Fruit fly (Drosophila melanogaster): ENCODE measurements around the gene CG2260.

Gene CG2260

DNA sequence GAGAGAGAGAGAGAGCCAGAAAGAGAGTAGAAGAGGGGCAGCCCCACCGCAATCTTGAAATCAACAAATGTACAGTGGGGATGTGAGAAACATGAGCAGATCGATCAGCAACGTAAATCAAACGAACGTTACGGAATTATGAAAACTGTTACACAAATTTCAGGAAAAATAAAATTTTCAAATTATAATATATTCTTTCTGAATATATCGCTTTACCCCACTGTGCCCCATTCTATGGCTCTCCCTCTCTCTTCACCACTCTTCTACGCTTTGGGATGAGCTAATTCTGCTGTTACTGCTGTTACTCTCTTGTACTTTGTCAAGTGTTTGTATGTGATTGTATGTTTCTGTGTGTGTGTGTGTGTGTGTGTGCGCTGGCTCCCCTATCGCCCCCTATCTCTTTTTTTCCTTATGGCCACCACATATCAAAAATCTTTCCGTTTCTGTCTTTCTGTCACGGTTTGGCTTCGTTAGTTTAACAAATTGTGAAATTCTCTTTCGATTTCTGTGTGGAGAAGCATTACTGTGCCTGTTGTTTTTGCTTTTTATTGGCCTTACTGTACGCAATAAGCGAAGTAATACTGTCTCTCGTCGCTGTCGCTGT is 29.8 kb downstream of the CG2260 start (continued):
- TF ChIP-seq CG32772 (GFP tag; IDR thresholded peaks at IDR 0.05) (peak; percentile 98), Xbp1 (GFP tag; optimal IDR thresholded peaks at IDR 0.05) (peak; percentile 97), CG2202 (tag; optimal IDR thresholded peaks at IDR 0.05) (peak; percentile 92), CG7372 (GFP tag; IDR thresholded peaks at IDR 0.05) (peak; percentile 97), CG10543 (GFP tag; optimal IDR thresholded peaks at IDR 0.05) (peak; percentile 88), Jarid2 (GFP tag; optimal IDR thresholded peaks at IDR 0.05) (peak; percentile 80), sug (tag; optimal IDR thresholded peaks at IDR 0.05) (peak; percentile 86), Hr78 (GFP tag; optimal IDR thresholded peaks at IDR 0.05) (peak in 1 of 2 experiments; percentile 75), CG4707 (GFP tag; optimal IDR thresholded peaks at IDR 0.05) (peak; percentile 98), CG15479 (GFP tag; optimal IDR thresholded peaks at IDR 0.05) (no peak), fd96Cb (tag; optimal IDR thresholded peaks at IDR 0.05) (peak; percentile 95), CG5245 (GFP tag; optimal IDR thresholded peaks at IDR 0.05) (peak; percentile 93), CG11696 (GFP tag; IDR thresholded peaks at IDR 0.05) (peak; percentile 96), Trl (optimal IDR thresholded peaks at IDR 0.05) (peak; percentile 86 to 99), Trl (GFP tag; optimal IDR thresholded peaks at IDR 0.05) (peak; percentile 84), repo (GFP tag; optimal IDR thresholded peaks at IDR 0.05) (peak; percentile 72), H15 (GFP tag; IDR thresholded peaks at IDR 0.05) (peak; percentile 98), CG6791 (GFP tag; IDR thresholded peaks at IDR 0.05; ENCODE audit: partially characterized antibody) (no peak), CG6813 (GFP tag; optimal IDR thresholded peaks at IDR 0.05) (peak; percentile 97), MTF-1 (GFP tag; optimal IDR thresholded peaks at IDR 0.05; ENCODE audit: borderline replicate concordance) (peak; percentile 90), CG12769 (tag; optimal IDR thresholded peaks at IDR 0.05) (peak; percentile 97), CG12155 (GFP tag; optimal IDR thresholded peaks at IDR 0.05) (peak; percentile 93), HmgZ (tag; optimal IDR thresholded peaks at IDR 0.05) (peak; percentile 96), Sox102F (GFP tag; optimal IDR thresholded peaks at IDR 0.05) (peak; percentile 97), ham (GFP tag; IDR thresholded peaks at IDR 0.05) (peak; percentile 94), HLH4C (GFP tag; IDR thresholded peaks at IDR 0.05; ENCODE audit: partially characterized antibody) (no peak), Meics (GFP tag; optimal IDR thresholded peaks at IDR 0.05) (peak; percentile 98), az2 (GFP tag; optimal IDR thresholded peaks at IDR 0.05) (peak; percentile 95), sqz (GFP tag; optimal IDR thresholded peaks at IDR 0.05) (peak; percentile 92), CG5180 (GFP tag; optimal IDR thresholded peaks at IDR 0.05) (peak; percentile 88), lov (optimal IDR thresholded peaks at IDR 0.05) (no peak), lov (GFP tag; IDR thresholded peaks at IDR 0.05) (peak; percentile 97), vnd (GFP tag; IDR thresholded peaks at IDR 0.05; ENCODE audit: partially characterized antibody) (no peak), bsh (GFP tag; optimal IDR thresholded peaks at IDR 0.05) (peak; percentile 91 to 97), CG15011 (GFP tag; optimal IDR thresholded peaks at IDR 0.05) (peak; percentile 94), dmrt11E (tag; optimal IDR thresholded peaks at IDR 0.05) (peak; percentile 88), CG17612 (GFP tag; IDR thresholded peaks at IDR 0.05) (peak; percentile 96), ERR (GFP tag; optimal IDR thresholded peaks at IDR 0.05) (peak; percentile 85), CG2129 (GFP tag; IDR thresholded peaks at IDR 0.05; ENCODE audit: partially characterized antibody) (no peak), CG43689 (GFP tag; IDR thresholded peaks at IDR 0.05) (peak; percentile 98), CG4424 (GFP tag; optimal IDR thresholded peaks at IDR 0.05) (peak; percentile 96), gt (GFP tag; IDR thresholded peaks at IDR 0.05) (peak; percentile 87), Opbp (GFP tag; IDR thresholded peaks at IDR 0.05; ENCODE audit: partially characterized antibody) (0 out of 3 replicates have a peak, but pooled peaks have one; percentile 49), br (optimal IDR thresholded peaks at IDR 0.05) (no peak), vvl (GFP tag; IDR thresholded peaks at IDR 0.05) (peak; percentile 99), sd (tag; optimal IDR thresholded peaks at IDR 0.05) (peak; percentile 86), btn (GFP tag; optimal IDR thresholded peaks at IDR 0.05) (peak; percentile 84), tap (tag; optimal IDR thresholded peaks at IDR 0.05) (peak; percentile 96), zen (tag; optimal IDR thresholded peaks at IDR 0.05) (peak; percentile 86)

Measured in whole organism, embryonic.